Worm (Caenorhabditis elegans) whole organism, L2 larva: ENCODE results near the gene aat-3.
A peak's percentile ranks its signal among the peaks of the same experiment; 100 is the strongest.

Experiments used
- fos-1 ChIP-seq: fragments of 150-350 bp; optimal IDR thresholded peaks from 2 replicates; lab custom pipeline; 2014; ENCODE audit warnings: missing biosample characterization, missing genetic modification characterization
- lin-39 ChIP-seq: fragments of 150-350 bp; optimal IDR thresholded peaks from 2 replicates; lab custom pipeline; 2014; ENCODE audit warnings: missing biosample characterization, missing genetic modification reagents, missing genetic modification characterization
- nhr-11 ChIP-seq: fragments of 150-350 bp; optimal IDR thresholded peaks from 2 replicates; lab custom pipeline; 2014; ENCODE audit warnings: missing biosample characterization, missing genetic modification characterization
- nhr-12 ChIP-seq: fragments of 150-350 bp; optimal IDR thresholded peaks from 2 replicates; lab custom pipeline; 2014; ENCODE audit warnings: missing biosample characterization, missing genetic modification characterization
- nhr-237 ChIP-seq: fragments of 150-350 bp; optimal IDR thresholded peaks from 2 replicates; lab custom pipeline; 2014; ENCODE audit warnings: missing biosample characterization, missing genetic modification characterization
- nhr-77 ChIP-seq: fragments of 150-350 bp; optimal IDR thresholded peaks from 2 replicates; lab custom pipeline; 2014; ENCODE audit warnings: missing biosample characterization, missing genetic modification characterization
- sem-4 ChIP-seq: fragments of 150-350 bp; optimal IDR thresholded peaks from 2 replicates; lab custom pipeline; 2014; ENCODE audit warnings: missing biosample characterization, missing genetic modification reagents, missing genetic modification characterization
- snpc-4 ChIP-seq: fragments of 150-350 bp; optimal IDR thresholded peaks from 2 replicates; lab custom pipeline; 2014; ENCODE audit warnings: missing biosample characterization, missing genetic modification characterization

ce11 chrX:2553433-2553860 is 1.4 kb downstream of the aat-3 start:
- no peak for TF ChIP-seq snpc-4 (tag; lab: Kevin White, UChicago)
- TF ChIP-seq lin-39 (tag; lab: Kevin White, UChicago), result no peak
- TF ChIP-seq nhr-12 (tag; lab: Kevin White, UChicago), result no peak
- peak; percentile 56 for TF ChIP-seq nhr-11 (tag; lab: Kevin White, UChicago)
- peak; percentile 67 for TF ChIP-seq sem-4 (tag; lab: Kevin White, UChicago)
- no peak for TF ChIP-seq nhr-77 (tag; lab: Kevin White, UChicago)
- peak; percentile 71 for TF ChIP-seq fos-1 (tag; lab: Kevin White, UChicago)
- no peak for TF ChIP-seq nhr-237 (tag; lab: Kevin White, UChicago)
